Fruit fly (Drosophila melanogaster): ENCODE data around the gene crq.
A peak's percentile ranks its signal among the peaks of the same experiment; 100 is the strongest.

The crq gene

DNA sequence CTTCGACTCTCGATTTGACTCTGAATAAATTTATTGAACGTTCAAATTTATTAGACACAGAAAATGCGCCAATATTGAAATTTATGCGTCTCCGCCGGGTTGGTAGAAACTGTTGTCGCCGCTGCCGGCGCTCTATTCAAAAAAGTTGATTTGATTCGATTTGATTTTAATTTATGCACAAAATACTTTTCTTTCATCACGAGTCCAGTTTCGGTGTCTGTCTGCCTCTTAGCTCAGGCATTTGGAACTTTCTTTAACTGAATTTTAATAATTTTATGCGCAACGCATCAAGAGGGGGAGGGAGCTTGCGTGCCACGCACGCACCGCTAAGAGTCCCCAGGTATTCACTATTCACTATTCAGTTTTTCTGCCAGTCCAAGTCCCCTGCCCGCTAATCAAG lies 15.3 kb downstream of the crq start:
- TF ChIP-seq brk (GFP tag; optimal IDR thresholded peaks at IDR 0.05) = no peak
- TF ChIP-seq OdsH (GFP tag; optimal IDR thresholded peaks at IDR 0.05) = no peak
- TF ChIP-seq jim (GFP tag; optimal IDR thresholded peaks at IDR 0.05) = no peak
- TF ChIP-seq Hr78 (GFP tag; optimal IDR thresholded peaks at IDR 0.05) = no peak
- no peak for TF ChIP-seq ey (GFP tag; optimal IDR thresholded peaks at IDR 0.05)
- no peak for TF ChIP-seq CrebA (GFP tag; optimal IDR thresholded peaks at IDR 0.05; ENCODE audit: borderline replicate concordance)
- TF ChIP-seq Jra (GFP tag; optimal IDR thresholded peaks at IDR 0.05) = no peak
- no peak for TF ChIP-seq woc (GFP tag; optimal IDR thresholded peaks at IDR 0.05)
- no peak for TF ChIP-seq tai (GFP tag; optimal IDR thresholded peaks at IDR 0.05)
- no peak for TF ChIP-seq CG9705 (GFP tag; optimal IDR thresholded peaks at IDR 0.05)
- TF ChIP-seq lola (GFP tag; optimal IDR thresholded peaks at IDR 0.05) = no peak
- TF ChIP-seq CG32264 (GFP tag; optimal IDR thresholded peaks at IDR 0.05) = no peak
- no peak for TF ChIP-seq sage (GFP tag; optimal IDR thresholded peaks at IDR 0.05)
- TF ChIP-seq Vsx2 (GFP tag; optimal IDR thresholded peaks at IDR 0.05; ENCODE audit: partially characterized antibody) = no peak
- TF ChIP-seq Rel (GFP tag; optimal IDR thresholded peaks at IDR 0.05) = no peak
- TF ChIP-seq Rel (tag; optimal IDR thresholded peaks at IDR 0.05) = no peak

DNA sequence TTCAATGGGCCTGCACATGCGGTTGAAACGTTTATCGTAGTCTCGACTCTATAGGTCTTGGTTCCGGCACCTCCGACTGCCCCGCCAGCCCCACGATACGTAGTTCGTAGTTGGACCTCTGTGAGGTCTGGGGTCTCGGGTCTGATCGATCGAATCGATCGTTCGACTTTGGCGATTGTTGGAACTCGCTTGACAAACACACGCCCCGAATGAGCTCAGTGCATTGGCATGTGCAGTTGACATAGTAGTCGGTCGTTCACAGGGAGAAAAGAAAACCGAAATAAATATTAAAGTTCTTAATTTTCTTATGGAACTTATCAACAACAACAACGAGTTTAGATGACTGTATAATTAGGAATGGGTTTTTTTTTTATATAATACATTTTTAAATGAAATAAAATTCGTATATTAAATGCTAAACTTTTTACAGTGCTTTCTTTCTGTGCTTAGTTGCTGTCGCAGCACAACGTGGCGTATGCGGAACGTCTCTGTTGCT lies 17.5 kb downstream of the crq start:
- TF ChIP-seq N (GFP tag; optimal IDR thresholded peaks at IDR 0.05) = no peak
- TF ChIP-seq Hnf4 (GFP tag; optimal IDR thresholded peaks at IDR 0.05) = peak; percentile 24
- TF ChIP-seq Dfd (GFP tag; optimal IDR thresholded peaks at IDR 0.05) = no peak
- peak; percentile 52 for TF ChIP-seq h (GFP tag; optimal IDR thresholded peaks at IDR 0.05)
- no peak for TF ChIP-seq Dif (GFP tag; optimal IDR thresholded peaks at IDR 0.05; ENCODE audit: partially characterized antibody)
- no peak for TF ChIP-seq Mio (GFP tag; optimal IDR thresholded peaks at IDR 0.05)
- TF ChIP-seq Abd-B (GFP tag; optimal IDR thresholded peaks at IDR 0.05) = no peak
- no peak for TF ChIP-seq Hr78 (GFP tag; optimal IDR thresholded peaks at IDR 0.05)
- peak; percentile 36 for TF ChIP-seq rgr (GFP tag; optimal IDR thresholded peaks at IDR 0.05)
- TF ChIP-seq CrebA (GFP tag; optimal IDR thresholded peaks at IDR 0.05; ENCODE audit: borderline replicate concordance) = no peak
- TF ChIP-seq psq (GFP tag; optimal IDR thresholded peaks at IDR 0.05) = peak; percentile 45
- peak in 1 of 2 experiments; percentile 64 for TF ChIP-seq foxo (GFP tag; optimal IDR thresholded peaks at IDR 0.05)
- peak; percentile 51 for TF ChIP-seq brk (GFP tag; optimal IDR thresholded peaks at IDR 0.05)
- peak; percentile 6 for TF ChIP-seq fru (GFP tag; optimal IDR thresholded peaks at IDR 0.05)
- TF ChIP-seq Jra (GFP tag; optimal IDR thresholded peaks at IDR 0.05) = no peak
- TF ChIP-seq CG32264 (GFP tag; optimal IDR thresholded peaks at IDR 0.05) = no peak
- peak; percentile 7 for TF ChIP-seq Rel (GFP tag; optimal IDR thresholded peaks at IDR 0.05)
- TF ChIP-seq Rel (tag; optimal IDR thresholded peaks at IDR 0.05) = no peak
- no peak for TF ChIP-seq usp (GFP tag; optimal IDR thresholded peaks at IDR 0.05)
- TF ChIP-seq Vsx2 (GFP tag; optimal IDR thresholded peaks at IDR 0.05; ENCODE audit: partially characterized antibody) = no peak
- peak; percentile 16 for TF ChIP-seq ey (GFP tag; optimal IDR thresholded peaks at IDR 0.05)
- peak; percentile 50 for TF ChIP-seq OdsH (GFP tag; optimal IDR thresholded peaks at IDR 0.05)

DNA sequence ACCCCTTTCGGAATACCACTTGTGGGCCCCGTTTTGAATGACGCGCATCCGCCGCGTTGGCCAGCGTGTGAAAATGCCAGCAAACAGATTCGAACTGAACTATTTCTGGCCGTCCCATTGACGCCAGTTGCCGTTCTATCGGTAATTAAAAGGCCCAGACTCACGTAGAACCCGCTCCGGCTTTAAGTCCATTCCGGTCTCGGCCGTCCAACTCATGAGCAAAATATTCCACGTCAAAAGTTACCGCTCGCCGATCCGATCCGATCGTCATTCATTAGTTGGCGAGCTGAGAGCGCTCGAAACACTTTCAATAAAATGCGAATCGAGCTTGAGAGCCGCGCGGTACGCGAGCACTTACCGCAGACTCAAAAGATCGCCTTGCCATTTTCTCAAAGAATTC lies 18.4 kb downstream of the crq start:
- TF ChIP-seq Mio (GFP tag; optimal IDR thresholded peaks at IDR 0.05) (no peak), jim (GFP tag; optimal IDR thresholded peaks at IDR 0.05) (no peak), dsf (GFP tag; optimal IDR thresholded peaks at IDR 0.05; ENCODE audit: borderline replicate concordance) (no peak), OdsH (GFP tag; optimal IDR thresholded peaks at IDR 0.05) (no peak), CG32264 (GFP tag; optimal IDR thresholded peaks at IDR 0.05) (no peak), Abd-B (GFP tag; optimal IDR thresholded peaks at IDR 0.05) (no peak), N (GFP tag; optimal IDR thresholded peaks at IDR 0.05) (no peak), foxo (GFP tag; optimal IDR thresholded peaks at IDR 0.05) (no peak), HLH106 (tag; optimal IDR thresholded peaks at IDR 0.05) (no peak), Dfd (GFP tag; optimal IDR thresholded peaks at IDR 0.05) (no peak), br (GFP tag; optimal IDR thresholded peaks at IDR 0.05) (no peak), sv (GFP tag; optimal IDR thresholded peaks at IDR 0.05) (no peak), brk (GFP tag; optimal IDR thresholded peaks at IDR 0.05) (no peak), Hnf4 (GFP tag; optimal IDR thresholded peaks at IDR 0.05) (no peak), CrebA (GFP tag; optimal IDR thresholded peaks at IDR 0.05; ENCODE audit: borderline replicate concordance) (no peak)

DNA sequence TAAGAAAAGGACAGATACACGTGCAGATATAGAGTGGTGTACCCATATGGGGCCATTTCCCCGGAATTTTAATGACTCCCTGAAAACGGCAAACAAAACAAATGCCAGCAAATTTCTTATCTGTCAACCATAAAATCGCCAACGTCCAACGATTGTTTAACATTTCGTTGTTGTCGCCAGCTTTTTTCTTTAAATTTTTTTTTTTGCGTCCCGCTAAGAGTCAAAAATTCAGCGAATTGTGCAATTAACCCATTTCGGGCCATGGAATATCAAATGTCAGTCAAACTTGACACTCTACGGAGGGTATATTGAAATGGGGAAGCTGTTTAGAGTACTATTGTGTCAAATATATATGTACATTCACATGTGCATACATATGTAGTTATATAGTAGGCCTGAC lies 20.7 kb downstream of the crq start:
- TF ChIP-seq Myc (optimal IDR thresholded peaks at IDR 0.05) (no peak), sage (GFP tag; optimal IDR thresholded peaks at IDR 0.05) (no peak), foxo (GFP tag; optimal IDR thresholded peaks at IDR 0.05) (no peak)

DNA sequence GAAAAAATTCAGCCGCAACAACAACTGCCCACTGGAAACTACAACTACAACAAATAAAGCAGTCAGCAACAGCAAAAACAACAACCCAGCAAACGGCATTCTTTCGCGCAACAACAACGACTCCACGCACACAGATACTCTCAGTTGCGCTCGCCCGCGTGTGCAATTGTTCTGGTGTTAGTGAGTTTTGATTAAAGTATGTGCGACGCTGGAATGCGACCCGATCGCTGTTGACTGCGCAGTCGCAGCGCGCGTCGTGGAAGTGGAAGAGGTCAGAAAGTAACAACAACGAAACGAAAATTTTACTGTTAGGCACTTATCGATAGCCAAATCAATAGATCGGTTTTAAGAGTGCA lies 21.2 kb downstream of the crq start:
- no peak for TF ChIP-seq Sp1 (GFP tag; optimal IDR thresholded peaks at IDR 0.05)
- no peak for TF ChIP-seq rgr (GFP tag; optimal IDR thresholded peaks at IDR 0.05)
- TF ChIP-seq Abd-B (GFP tag; optimal IDR thresholded peaks at IDR 0.05) = no peak
- no peak for TF ChIP-seq sv (GFP tag; optimal IDR thresholded peaks at IDR 0.05)
- TF ChIP-seq Hnf4 (GFP tag; optimal IDR thresholded peaks at IDR 0.05) = no peak
- peak; percentile 29 for TF ChIP-seq Dif (GFP tag; optimal IDR thresholded peaks at IDR 0.05; ENCODE audit: partially characterized antibody)
- TF ChIP-seq HLH106 (tag; optimal IDR thresholded peaks at IDR 0.05) = no peak
- no peak for TF ChIP-seq usp (GFP tag; optimal IDR thresholded peaks at IDR 0.05)
- no peak for TF ChIP-seq CG9705 (GFP tag; optimal IDR thresholded peaks at IDR 0.05)
- no peak for TF ChIP-seq Hr83 (GFP tag; optimal IDR thresholded peaks at IDR 0.05; ENCODE audit: poor library complexity, severe bottlenecking)
- no peak for TF ChIP-seq Dfd (GFP tag; optimal IDR thresholded peaks at IDR 0.05)
- TF ChIP-seq ey (GFP tag; optimal IDR thresholded peaks at IDR 0.05) = no peak
- peak in 1 of 2 experiments; percentile 19 for TF ChIP-seq dl (GFP tag; optimal IDR thresholded peaks at IDR 0.05; ENCODE audit: insufficient read depth in 1 of 2, partially characterized antibody in 2 of 2)
- TF ChIP-seq sage (GFP tag; optimal IDR thresholded peaks at IDR 0.05) = no peak
- TF ChIP-seq br (GFP tag; optimal IDR thresholded peaks at IDR 0.05) = no peak
- TF ChIP-seq dsf (GFP tag; optimal IDR thresholded peaks at IDR 0.05; ENCODE audit: borderline replicate concordance) = no peak
- no peak for TF ChIP-seq CG32264 (GFP tag; optimal IDR thresholded peaks at IDR 0.05)

Measured in whole organism, wandering third instar larva.